Fruit fly (Drosophila melanogaster): ENCODE results near the gene CG9922.

Gene CG9922

DNA sequence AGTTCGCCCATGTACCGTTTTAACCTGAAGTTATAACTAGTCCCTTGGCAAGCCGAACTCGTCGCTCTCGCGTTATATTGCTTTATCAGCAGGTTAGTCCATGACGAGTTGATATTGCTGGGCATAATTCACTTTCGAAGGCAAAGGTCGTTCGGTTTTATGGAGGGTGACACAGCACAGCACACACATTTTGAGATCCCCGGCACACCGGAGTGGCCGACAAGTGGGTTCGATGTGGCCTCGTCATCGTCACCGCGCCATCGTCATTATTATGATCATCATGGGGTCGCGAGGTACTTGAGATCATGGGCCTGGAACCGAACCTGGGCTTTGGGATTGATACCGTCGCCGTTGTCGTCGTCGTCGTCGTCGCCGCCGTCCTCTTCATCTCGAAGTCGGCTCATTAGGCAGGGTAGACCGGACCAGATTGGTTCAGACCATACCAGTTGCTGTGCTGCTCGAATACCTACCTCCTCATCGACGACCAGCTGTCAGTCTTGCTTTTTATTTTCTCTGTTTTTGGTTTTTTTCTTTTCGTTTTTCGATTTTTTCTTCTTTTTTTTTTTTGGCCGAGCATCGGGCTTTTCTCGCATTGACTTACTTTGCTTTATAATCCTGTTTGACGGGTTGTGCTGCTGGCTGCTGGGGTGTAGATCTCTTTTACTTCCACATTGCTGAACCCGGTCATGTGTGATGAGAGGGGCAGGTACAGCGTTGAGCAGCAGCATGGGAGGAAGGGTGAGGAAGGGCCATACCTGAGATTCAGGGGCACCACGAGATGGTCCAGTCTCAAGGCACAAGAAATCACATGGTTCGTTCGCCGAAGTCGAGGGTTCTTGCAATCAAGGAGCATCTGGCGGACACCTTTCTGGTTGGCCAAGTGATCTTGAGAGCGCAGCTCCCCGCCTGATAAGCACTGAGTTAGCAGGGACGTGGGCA, 25.1 kb upstream of the CG9922 start (continued):
- TF ChIP-seq Ets97D (GFP tag; optimal IDR thresholded peaks at IDR 0.05) (no peak), CG14050 (GFP tag; IDR thresholded peaks at IDR 0.05) (no peak), CG7928 (GFP tag; optimal IDR thresholded peaks at IDR 0.05) (no peak), CG8359 (GFP tag; optimal IDR thresholded peaks at IDR 0.05; ENCODE audit: borderline replicate concordance) (no peak), CG1529 (GFP tag; optimal IDR thresholded peaks at IDR 0.05) (no peak), CG10462 (GFP tag; optimal IDR thresholded peaks at IDR 0.05) (no peak), ato (GFP tag; IDR thresholded peaks at IDR 0.05; ENCODE audit: partially characterized antibody) (0 out of 2 replicates have a peak, but pooled peaks have one; percentile 11), Adf1 (GFP tag; IDR thresholded peaks at IDR 0.05) (peak; percentile 31; the same call in 1 of the 2 replicates), toy (GFP tag; IDR thresholded peaks at IDR 0.05) (no peak), CG2889 (GFP tag; IDR thresholded peaks at IDR 0.05) (no peak), CG17359 (tag; optimal IDR thresholded peaks at IDR 0.05) (peak; percentile 17), chm (GFP tag; IDR thresholded peaks at IDR 0.05) (no peak), jigr1 (GFP tag; IDR thresholded peaks at IDR 0.05) (no peak), corto (GFP tag; optimal IDR thresholded peaks at IDR 0.05) (peak; percentile 86), seq (GFP tag; IDR thresholded peaks at IDR 0.05) (no peak), dati (GFP tag; IDR thresholded peaks at IDR 0.05) (0 out of 2 replicates have a peak, but pooled peaks have one; percentile 2), lbe (GFP tag; optimal IDR thresholded peaks at IDR 0.05) (peak; percentile 77), vvl (GFP tag; IDR thresholded peaks at IDR 0.05) (no peak), Hr78 (GFP tag; optimal IDR thresholded peaks at IDR 0.05) (peak in 1 of 2 experiments; percentile 49), shn (GFP tag; optimal IDR thresholded peaks at IDR 0.05) (no peak), CG10267 (tag; optimal IDR thresholded peaks at IDR 0.05) (no peak), CG15073 (GFP tag; optimal IDR thresholded peaks at IDR 0.05) (no peak), ase (GFP tag; IDR thresholded peaks at IDR 0.05) (0 out of 3 replicates have a peak, but pooled peaks have one; percentile 4), sqz (GFP tag; optimal IDR thresholded peaks at IDR 0.05) (peak; percentile 77), tio (GFP tag; optimal IDR thresholded peaks at IDR 0.05) (peak; percentile 25), twi (tag; optimal IDR thresholded peaks at IDR 0.05) (peak; percentile 17), CG12769 (tag; optimal IDR thresholded peaks at IDR 0.05) (peak; percentile 74), crol (GFP tag; IDR thresholded peaks at IDR 0.05) (peak; percentile 64), ftz-f1 (GFP tag; optimal IDR thresholded peaks at IDR 0.05) (peak; percentile 68)

DNA sequence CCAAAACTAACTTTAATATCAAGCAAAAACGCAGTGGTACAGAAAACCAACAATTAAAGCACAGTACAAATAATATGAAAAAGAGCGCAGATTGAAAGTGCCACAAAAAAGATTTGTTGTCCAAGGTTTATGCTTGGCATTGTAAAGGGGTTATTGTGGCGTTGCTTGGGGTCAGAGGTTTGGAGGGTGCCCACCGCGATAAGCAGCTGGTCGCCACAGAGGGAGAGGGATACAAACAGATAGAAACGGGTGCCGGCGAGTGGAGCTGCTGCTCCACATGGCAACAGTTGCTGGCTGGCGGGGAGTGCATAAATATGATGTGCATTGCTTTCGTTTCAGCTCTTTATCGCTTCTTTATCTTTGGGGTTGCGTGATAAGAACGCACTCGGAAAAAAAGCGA, 24.2 kb upstream of the CG9922 start:
- no peak for TF ChIP-seq CG10267 (tag; optimal IDR thresholded peaks at IDR 0.05)
- peak; percentile 6 for TF ChIP-seq CG9727 (GFP tag; optimal IDR thresholded peaks at IDR 0.05)
- no peak for TF ChIP-seq Mes4 (GFP tag; optimal IDR thresholded peaks at IDR 0.05)
- TF ChIP-seq slbo (GFP tag; IDR thresholded peaks at IDR 0.05), result no peak
- TF ChIP-seq CG2202 (tag; optimal IDR thresholded peaks at IDR 0.05), result no peak
- TF ChIP-seq CG6175 (GFP tag; IDR thresholded peaks at IDR 0.05), result no peak
- TF ChIP-seq Six4 (GFP tag; optimal IDR thresholded peaks at IDR 0.05), result no peak
- no peak for TF ChIP-seq fd3F (GFP tag; optimal IDR thresholded peaks at IDR 0.05)
- TF ChIP-seq cg (GFP tag; optimal IDR thresholded peaks at IDR 0.05), result no peak
- no peak for TF ChIP-seq CG1233 (GFP tag; optimal IDR thresholded peaks at IDR 0.05)
- TF ChIP-seq pan (optimal IDR thresholded peaks at IDR 0.05), result no peak
- TF ChIP-seq pan (GFP tag; optimal IDR thresholded peaks at IDR 0.05 in 1 of 2, IDR thresholded peaks at IDR 0.05 in 1 of 2), result no peak
- no peak for TF ChIP-seq gcm (GFP tag; optimal IDR thresholded peaks at IDR 0.05)
- no peak for TF ChIP-seq CG7372 (GFP tag; IDR thresholded peaks at IDR 0.05)
- TF ChIP-seq ci (GFP tag; IDR thresholded peaks at IDR 0.05), result 0 out of 3 replicates have a peak, but pooled peaks have one; percentile 22
- no peak for TF ChIP-seq MESR4 (GFP tag; optimal IDR thresholded peaks at IDR 0.05)
- TF ChIP-seq crol (GFP tag; IDR thresholded peaks at IDR 0.05), result peak; percentile 56; the same call in 1 of the 2 replicates
- TF ChIP-seq sens-2 (GFP tag; IDR thresholded peaks at IDR 0.05), result peak; percentile 20; the same call in 1 of the 2 replicates
- TF ChIP-seq Ptx1 (GFP tag; IDR thresholded peaks at IDR 0.05), result no peak
- TF ChIP-seq CG16863 (GFP tag; optimal IDR thresholded peaks at IDR 0.05), result no peak
- TF ChIP-seq CG2889 (GFP tag; IDR thresholded peaks at IDR 0.05), result no peak
- no peak for TF ChIP-seq lbe (GFP tag; optimal IDR thresholded peaks at IDR 0.05)
- 0 out of 3 replicates have a peak, but pooled peaks have one; percentile 29 for TF ChIP-seq CG6791 (GFP tag; IDR thresholded peaks at IDR 0.05; ENCODE audit: partially characterized antibody)
- TF ChIP-seq CG8089 (GFP tag; optimal IDR thresholded peaks at IDR 0.05), result no peak
